Worm (Caenorhabditis elegans) whole organism, early embryonic: Measurements from ENCODE around the gene nit-1.

Experiments
- B0310.2 ChIP-seq: sonication (generic microtip); optimal IDR thresholded peaks from 2 replicates; lab custom pipeline; 2016; ENCODE audit warnings: mild to moderate bottlenecking, missing genetic modification characterization, missing compliant biosample characterization
- F13C5.2 ChIP-seq: sonication (generic microtip); optimal IDR thresholded peaks from 2 replicates; lab custom pipeline; 2017; ENCODE audit warnings: mild to moderate bottlenecking, missing genetic modification characterization, inconsistent platforms, missing compliant biosample characterization
- ama-1 ChIP-seq: fragments of 150-350 bp; optimal IDR thresholded peaks from 2 replicates; lab custom pipeline; 2014
- ceh-13 ChIP-seq: fragments of 200-800 bp; sonication (Bioruptor generic); optimal IDR thresholded peaks from 2 replicates; lab custom pipeline; 2018; ENCODE audit warnings: mild to moderate bottlenecking, missing genetic modification characterization, missing compliant biosample characterization
- ceh-36 ChIP-seq: sonication (generic microtip); optimal IDR thresholded peaks from 2 replicates; lab custom pipeline; 2016; ENCODE audit warnings: missing genetic modification characterization, inconsistent platforms, missing compliant biosample characterization
- flt-1 ChIP-seq: fragments of 200-800 bp; sonication (Bioruptor generic); IDR thresholded peaks from 2 replicates; pipeline ENCODE4 v1.3.6; 2022; ENCODE audit warnings: missing genetic modification characterization, missing compliant biosample characterization
- hmg-4 ChIP-seq: fragments of 200-800 bp; sonication (Bioruptor generic); optimal IDR thresholded peaks from 2 replicates; lab custom pipeline; 2018; ENCODE audit warnings: mild to moderate bottlenecking, missing genetic modification characterization, missing compliant biosample characterization
- sea-1 ChIP-seq: fragments of 200-800 bp; sonication (Bioruptor generic); conservative IDR thresholded peaks from 2 replicates; pipeline ENCODE4 v1.3.6; 2022; ENCODE audit warnings: missing genetic modification characterization, missing compliant biosample characterization
- tra-4 ChIP-seq: sonication (generic microtip); optimal IDR thresholded peaks from 2 replicates; lab custom pipeline; 2017; ENCODE audit warnings: missing genetic modification characterization, missing compliant biosample characterization

nit-1 gene

DNA sequence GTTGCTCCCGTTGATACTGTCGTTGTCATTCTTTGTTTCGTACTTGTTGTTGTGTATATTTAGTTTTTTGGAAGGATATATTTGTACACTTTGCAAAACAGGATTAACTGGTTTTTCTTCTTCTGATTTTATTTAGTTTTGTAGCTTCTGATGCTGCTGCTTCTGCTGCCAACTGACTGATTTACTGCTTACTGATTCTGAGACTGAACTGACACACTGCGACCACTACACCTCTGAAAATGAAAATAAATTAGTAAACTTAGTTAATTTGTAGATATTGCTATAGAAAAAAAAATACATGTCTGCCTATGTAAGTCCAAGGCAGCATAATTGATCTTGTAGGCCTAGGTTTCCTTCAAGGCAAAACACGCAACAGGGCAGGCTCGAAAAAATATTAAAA is 50.7 kb downstream of the nit-1 start, which contains the start of gene R10E9.4:
Gene R10E9.4 (minus strand): TSS at position 101 of the 400 bp plus-strand sequence.
- no peak for TF ChIP-seq sea-1
- TF ChIP-seq ceh-36 (tag; lab: Kevin White, UChicago): no peak
- no peak for TF ChIP-seq ceh-13 (GFP tag; lab: Kevin White, UChicago)
- no peak for TF ChIP-seq F13C5.2 (tag; lab: Kevin White, UChicago)
- no peak for TF ChIP-seq hmg-4 (GFP tag; lab: Kevin White, UChicago)
- no peak for TF ChIP-seq B0310.2
- TF ChIP-seq flt-1 (GFP tag; lab: Robert Waterston, UW): no peak
- TF ChIP-seq tra-4 (tag; lab: Kevin White, UChicago): no peak
- TF ChIP-seq ama-1: no peak
